Fruit fly (Drosophila melanogaster) whole organism, embryonic: ENCODE data around the gene Hip14.

Experiments
- Ada2b ChIP-seq: fragments of 200-800 bp; sonication (Bioruptor generic); IDR thresholded peaks from 2 replicates; pipeline ENCODE4 v1.3.6; 2022; ENCODE audit warnings: missing biosample characterization, missing genetic modification characterization
- Atf6 ChIP-seq: fragments of 200-800 bp; sonication (Bioruptor generic); IDR thresholded peaks from 2 replicates; pipeline ENCODE4 v1.3.6; 2022; ENCODE audit warnings: missing biosample characterization, missing genetic modification characterization
- Blimp-1 ChIP-seq: fragments of 200-800 bp; sonication (Bioruptor generic); optimal IDR thresholded peaks from 3 replicates; lab custom pipeline; 2018; ENCODE audit warnings: missing biosample characterization, missing genetic modification characterization, mild to moderate bottlenecking, moderate library complexity, missing genetic modification reagents
- BtbVII ChIP-seq: fragments of 200-800 bp; sonication (Bioruptor generic); optimal IDR thresholded peaks from 3 replicates; lab custom pipeline; 2017; ENCODE audit warnings: missing biosample characterization, mild to moderate bottlenecking, missing genetic modification characterization
- Bteb2 ChIP-seq: fragments of 200-800 bp; sonication (Bioruptor generic); optimal IDR thresholded peaks from 2 replicates; lab custom pipeline; 2016; ENCODE audit warnings: missing biosample characterization, missing genetic modification characterization
- CG11085 ChIP-seq: fragments of 200-800 bp; sonication (Bioruptor generic); IDR thresholded peaks from 2 replicates; pipeline ENCODE4 v1.3.6; 2022; ENCODE audit warnings: missing biosample characterization, missing genetic modification characterization
- CG11093 ChIP-seq: fragments of 200-800 bp; sonication (Bioruptor generic); IDR thresholded peaks from 3 replicates; pipeline ENCODE4 v1.3.6; 2022; ENCODE audit warnings: missing biosample characterization, missing genetic modification characterization
- CG12071 ChIP-seq: fragments of 200-800 bp; sonication (Bioruptor generic); optimal IDR thresholded peaks from 3 replicates; lab custom pipeline; 2018; ENCODE audit warnings: missing biosample characterization, mild to moderate bottlenecking, missing genetic modification characterization
- CG12219 ChIP-seq: fragments of 200-800 bp; sonication (Bioruptor generic); optimal IDR thresholded peaks from 3 replicates; lab custom pipeline; 2018; ENCODE audit warnings: missing biosample characterization, mild to moderate bottlenecking, missing genetic modification characterization
- CG12299 ChIP-seq: fragments of 200-800 bp; sonication (Bioruptor generic); optimal IDR thresholded peaks from 2 replicates; lab custom pipeline; 2018; ENCODE audit warnings: missing biosample characterization, mild to moderate bottlenecking, missing genetic modification characterization
- CG13775 ChIP-seq: fragments of 200-800 bp; sonication (Bioruptor generic); optimal IDR thresholded peaks from 3 replicates; lab custom pipeline; 2017; ENCODE audit warnings: missing biosample characterization, mild to moderate bottlenecking, missing genetic modification characterization
- CG1529 ChIP-seq: fragments of 200-800 bp; sonication (Bioruptor generic); optimal IDR thresholded peaks from 3 replicates; lab custom pipeline; 2018; ENCODE audit warnings: missing biosample characterization, missing genetic modification characterization
- CG15696 ChIP-seq: fragments of 200-800 bp; sonication (Bioruptor generic); optimal IDR thresholded peaks from 2 replicates; lab custom pipeline; 2019; ENCODE audit warnings: missing biosample characterization, mild to moderate bottlenecking, missing genetic modification characterization, moderate library complexity
- CG17361 ChIP-seq: fragments of 200-800 bp; sonication (Bioruptor generic); IDR thresholded peaks from 3 replicates; pipeline ENCODE4 v1.3.6; 2022; ENCODE audit warnings: missing biosample characterization, missing genetic modification characterization
- CG33557 ChIP-seq: fragments of 200-800 bp; sonication (Bioruptor generic); optimal IDR thresholded peaks from 2 replicates; lab custom pipeline; 2019; ENCODE audit warnings: missing biosample characterization, mild to moderate bottlenecking, missing genetic modification characterization, moderate library complexity
- CG3407 ChIP-seq: fragments of 200-800 bp; sonication (Bioruptor generic); optimal IDR thresholded peaks from 2 replicates; lab custom pipeline; 2018; ENCODE audit warnings: missing biosample characterization, mild to moderate bottlenecking, missing genetic modification characterization
- CG4617 ChIP-seq: fragments of 200-800 bp; sonication (Bioruptor generic); optimal IDR thresholded peaks from 3 replicates; lab custom pipeline; 2016; ENCODE audit warnings: missing biosample characterization, missing genetic modification characterization, borderline replicate concordance
- CG4820 ChIP-seq: fragments of 200-800 bp; sonication (Bioruptor generic); optimal IDR thresholded peaks from 3 replicates; lab custom pipeline; 2016; ENCODE audit warnings: missing biosample characterization, missing genetic modification characterization
- CG6175 ChIP-seq: fragments of 200-800 bp; sonication (Bioruptor generic); IDR thresholded peaks from 3 replicates; pipeline ENCODE4 v1.3.6; 2022; ENCODE audit warnings: missing biosample characterization, missing genetic modification characterization
- CG9876 ChIP-seq: fragments of 200-800 bp; sonication (Bioruptor generic); optimal IDR thresholded peaks from 2 replicates; lab custom pipeline; 2016; ENCODE audit warnings: missing biosample characterization, missing genetic modification characterization
- Dp ChIP-seq: fragments of 200-800 bp; sonication (Bioruptor generic); optimal IDR thresholded peaks from 2 replicates; lab custom pipeline; 2018; ENCODE audit warnings: missing biosample characterization, mild to moderate bottlenecking, missing genetic modification characterization, moderate library complexity
- E2f1 ChIP-seq: fragments of 200-800 bp; sonication (Bioruptor generic); IDR thresholded peaks from 2 replicates; pipeline ENCODE4 v1.3.6; 2022; ENCODE audit warnings: missing biosample characterization, missing genetic modification characterization
- Eip74EF ChIP-seq, 2 experiments: fragments of 200-800 bp in 1 of 2; fragments of >200 bp in 1 of 2; sonication (Bioruptor generic) in 1 of 2; optimal IDR thresholded peaks; 2 replicates each; lab custom pipeline; 2017 to 2019; ENCODE audit warnings: missing biosample characterization in 2 of 2, missing genetic modification characterization in 2 of 2, mild to moderate bottlenecking in 1 of 2, moderate library complexity in 1 of 2
- Ets65A ChIP-seq: fragments of 200-800 bp; sonication (Bioruptor generic); peaks from one replicate; lab custom pipeline; 2016; ENCODE audit warnings: missing biosample characterization, missing genetic modification characterization
- GATAe ChIP-seq: fragments of 200-800 bp; sonication (Bioruptor generic); conservative IDR thresholded peaks from 2 replicates; pipeline ENCODE4 v1.3.6; 2022; ENCODE audit warnings: missing biosample characterization, missing genetic modification characterization
- HLH54F ChIP-seq: fragments of 200-800 bp; sonication (Bioruptor generic); optimal IDR thresholded peaks from 3 replicates; lab custom pipeline; 2016; ENCODE audit warnings: missing biosample characterization, missing genetic modification characterization
- Hr3 ChIP-seq: fragments of 200-800 bp; sonication (Bioruptor generic); optimal IDR thresholded peaks from 3 replicates; lab custom pipeline; 2016; ENCODE audit warnings: missing biosample characterization, missing genetic modification characterization
- NC2α ChIP-seq: fragments of 200-800 bp; sonication (Bioruptor generic); optimal IDR thresholded peaks from 2 replicates; lab custom pipeline; 2016; ENCODE audit warnings: missing biosample characterization, missing genetic modification characterization
- Sox102F ChIP-seq: fragments of 200-800 bp; sonication (Bioruptor generic); optimal IDR thresholded peaks from 2 replicates; lab custom pipeline; 2018; ENCODE audit warnings: missing biosample characterization, mild to moderate bottlenecking, missing genetic modification characterization, moderate library complexity
- Vsx1 ChIP-seq: fragments of 200-800 bp; sonication (Bioruptor generic); optimal IDR thresholded peaks from 2 replicates; lab custom pipeline; 2017; ENCODE audit warnings: missing biosample characterization, mild to moderate bottlenecking, missing genetic modification characterization, missing genetic modification reagents
- al ChIP-seq: fragments of 200-800 bp; sonication (Bioruptor generic); IDR thresholded peaks from 2 replicates; pipeline ENCODE4 v1.3.6; 2022; ENCODE audit warnings: missing biosample characterization, missing genetic modification characterization
- btn ChIP-seq: fragments of 200-800 bp; sonication (Bioruptor generic); optimal IDR thresholded peaks from 2 replicates; lab custom pipeline; 2016; ENCODE audit warnings: missing biosample characterization, missing genetic modification characterization
- chinmo ChIP-seq: fragments of 200-800 bp; sonication (Bioruptor generic); IDR thresholded peaks from 4 replicates; pipeline ENCODE4 v1.3.6; 2022; ENCODE audit warnings: missing biosample characterization, missing genetic modification characterization; ENCODE audit not compliant: partially characterized antibody
- ci ChIP-seq: fragments of 200-800 bp; sonication (Bioruptor generic); IDR thresholded peaks from 3 replicates; pipeline ENCODE4 v1.3.6; 2022; ENCODE audit warnings: missing biosample characterization, missing genetic modification characterization
- dmrt99B ChIP-seq: fragments of 200-800 bp; sonication (Bioruptor generic); optimal IDR thresholded peaks from 2 replicates; lab custom pipeline; 2018; ENCODE audit warnings: missing biosample characterization, mild to moderate bottlenecking, missing genetic modification characterization, moderate library complexity
- ems ChIP-seq: fragments of 200-800 bp; sonication (Bioruptor generic); optimal IDR thresholded peaks from 3 replicates; lab custom pipeline; 2016; ENCODE audit warnings: missing biosample characterization, missing genetic modification characterization
- en ChIP-seq: fragments of 200-800 bp; sonication (Bioruptor generic); optimal IDR thresholded peaks from 2 replicates; lab custom pipeline; 2016; ENCODE audit warnings: missing biosample characterization, missing genetic modification characterization
- exex ChIP-seq: fragments of 200-800 bp; sonication (Bioruptor generic); optimal IDR thresholded peaks from 4 replicates; lab custom pipeline; 2018; ENCODE audit warnings: missing biosample characterization, mild to moderate bottlenecking, missing genetic modification characterization, moderate library complexity
- gcm ChIP-seq: fragments of 200-800 bp; sonication (Bioruptor generic); optimal IDR thresholded peaks from 2 replicates; lab custom pipeline; 2019; ENCODE audit warnings: missing biosample characterization, mild to moderate bottlenecking, missing genetic modification characterization, moderate library complexity
- grau ChIP-seq: fragments of 200-800 bp; optimal IDR thresholded peaks from 3 replicates; lab custom pipeline; 2019; ENCODE audit warnings: missing biosample characterization, mild to moderate bottlenecking, missing genetic modification characterization, moderate library complexity
- hkb ChIP-seq, 2 experiments: fragments of 200-800 bp in 1 of 2; fragments of >200 bp in 1 of 2; sonication (Bioruptor generic) in 1 of 2; IDR thresholded peaks in 1 of 2; optimal IDR thresholded peaks in 1 of 2; 2 replicates each; pipeline versions ENCODE4 v1.3.6 to Lab custom; 2017 to 2022; ENCODE audit warnings: missing biosample characterization in 1 of 2, missing genetic modification characterization in 1 of 2
- lov ChIP-seq, 2 experiments: fragments of 200-800 bp in 1 of 2; fragments of >200 bp in 1 of 2; sonication (Bioruptor generic) in 1 of 2; IDR thresholded peaks in 1 of 2; optimal IDR thresholded peaks in 1 of 2; 2 replicates in 1 of 2; 3 replicates in 1 of 2; pipeline versions ENCODE4 v1.3.6 to Lab custom; 2017 to 2022; ENCODE audit warnings: missing biosample characterization in 1 of 2, missing genetic modification characterization in 1 of 2
- pho ChIP-seq: fragments of 200-800 bp; sonication (Bioruptor generic); optimal IDR thresholded peaks from 2 replicates; lab custom pipeline; 2016; ENCODE audit warnings: missing biosample characterization, missing genetic modification characterization
- phol ChIP-seq: fragments of 200-800 bp; sonication (Bioruptor generic); optimal IDR thresholded peaks from 3 replicates; lab custom pipeline; 2018; ENCODE audit warnings: missing biosample characterization, mild to moderate bottlenecking, missing genetic modification characterization, moderate library complexity
- seq ChIP-seq: fragments of 200-800 bp; sonication (Bioruptor generic); IDR thresholded peaks from 2 replicates; pipeline ENCODE4 v1.3.6; 2022; ENCODE audit warnings: missing biosample characterization, missing genetic modification characterization
- sqz ChIP-seq: fragments of 200-800 bp; sonication (Bioruptor generic); optimal IDR thresholded peaks from 3 replicates; lab custom pipeline; 2018; ENCODE audit warnings: missing biosample characterization, mild to moderate bottlenecking, missing genetic modification characterization
- twi ChIP-seq: fragments of 200-800 bp; optimal IDR thresholded peaks from 2 replicates; lab custom pipeline; 2019; ENCODE audit warnings: missing biosample characterization, mild to moderate bottlenecking, missing genetic modification characterization, moderate library complexity
- wek ChIP-seq: fragments of 200-800 bp; sonication (Bioruptor generic); optimal IDR thresholded peaks from 3 replicates; lab custom pipeline; 2018; ENCODE audit warnings: missing biosample characterization, mild to moderate bottlenecking, missing genetic modification characterization, moderate library complexity
- wor ChIP-seq: fragments of 200-800 bp; sonication (Bioruptor generic); IDR thresholded peaks from 2 replicates; pipeline ENCODE4 v1.3.6; 2022; ENCODE audit warnings: missing biosample characterization, missing genetic modification characterization

The Hip14 gene

dm6 chr3L:16021064-16021683 lies 33.1 kb downstream of the Hip14 start:
- no peak for TF ChIP-seq hkb (optimal IDR thresholded peaks at IDR 0.05; lab: Kevin White, UChicago)
- 0 out of 2 replicates have a peak, but pooled peaks have one; percentile 43 for TF ChIP-seq hkb (GFP tag; IDR thresholded peaks at IDR 0.05; lab: Robert Waterston, UW)
- TF ChIP-seq CG33557: peak; percentile 70
- peak; percentile 51 for TF ChIP-seq grau (tag; lab: Kevin White, UChicago)
- no peak for TF ChIP-seq wek
- TF ChIP-seq phol (tag; lab: Kevin White, UChicago): peak; percentile 76
- no peak for TF ChIP-seq CG12299
- TF ChIP-seq chinmo (GFP tag; lab: Robert Waterston, UW): no peak
- TF ChIP-seq Sox102F: peak; percentile 59
- TF ChIP-seq dmrt99B (tag; lab: Kevin White, UChicago): peak; percentile 59
- peak; percentile 57 for TF ChIP-seq Blimp-1 (GFP tag; lab: Kevin White, UChicago)
- no peak for TF ChIP-seq lov (optimal IDR thresholded peaks at IDR 0.05; lab: Kevin White, UChicago)
- peak; percentile 73; the same call in 1 of the 3 replicates for TF ChIP-seq lov (GFP tag; IDR thresholded peaks at IDR 0.05; lab: Robert Waterston, UW)
- TF ChIP-seq Bteb2 (GFP tag; lab: Kevin White, UChicago): no peak
- peak; percentile 2 for TF ChIP-seq sqz
- TF ChIP-seq CG6175 (GFP tag; lab: Robert Waterston, UW): no peak
- peak; percentile 14 for TF ChIP-seq HLH54F (GFP tag; lab: Kevin White, UChicago)
- TF ChIP-seq al (GFP tag; lab: Robert Waterston, UW): no peak
- peak; percentile 14 for TF ChIP-seq CG3407 (GFP tag; lab: Kevin White, UChicago)
- TF ChIP-seq en: no peak
- TF ChIP-seq CG4820 (GFP tag; lab: Kevin White, UChicago): peak; percentile 70
- peak; percentile 37 for TF ChIP-seq btn (GFP tag; lab: Kevin White, UChicago)
- no peak for TF ChIP-seq seq
- no peak for TF ChIP-seq CG11093 (GFP tag; lab: Robert Waterston, UW)
- TF ChIP-seq Dp (GFP tag; lab: Kevin White, UChicago): no peak
- no peak for TF ChIP-seq wor (GFP tag; lab: Robert Waterston, UW)
- TF ChIP-seq pho (GFP tag; lab: Kevin White, UChicago): no peak
- TF ChIP-seq ci (GFP tag; lab: Robert Waterston, UW): peak; percentile 73
- peak; percentile 39 for TF ChIP-seq CG12219
- peak; percentile 70 for TF ChIP-seq CG17361
- TF ChIP-seq NC2α (GFP tag; lab: Kevin White, UChicago): peak; percentile 3
- TF ChIP-seq Hr3 (GFP tag; lab: Kevin White, UChicago): peak; percentile 21
- TF ChIP-seq Ets65A (GFP tag; lab: Kevin White, UChicago): peak; percentile 94
- peak; percentile 22; the same call in 1 of the 2 replicates for TF ChIP-seq Ada2b (GFP tag; lab: Robert Waterston, UW)
- peak; percentile 20 for TF ChIP-seq CG4617 (GFP tag; lab: Kevin White, UChicago)
- peak; percentile 90 for TF ChIP-seq CG15696 (tag; lab: Kevin White, UChicago)
- TF ChIP-seq E2f1 (GFP tag; lab: Robert Waterston, UW): peak; percentile 42; the same call in 1 of the 2 replicates
- TF ChIP-seq CG1529 (GFP tag; lab: Kevin White, UChicago): no peak
- TF ChIP-seq exex (tag; lab: Kevin White, UChicago): no peak
- no peak for TF ChIP-seq Vsx1
- TF ChIP-seq twi: peak; percentile 55
- TF ChIP-seq CG12071 (GFP tag; lab: Kevin White, UChicago): no peak
- no peak for TF ChIP-seq GATAe
- TF ChIP-seq Eip74EF (GFP tag; optimal IDR thresholded peaks at IDR 0.05; lab: Kevin White, UChicago): no peak
- TF ChIP-seq Atf6 (GFP tag; lab: Robert Waterston, UW): no peak
- no peak for TF ChIP-seq CG11085 (GFP tag; lab: Robert Waterston, UW)
- TF ChIP-seq gcm (GFP tag; lab: Kevin White, UChicago): peak; percentile 50
- TF ChIP-seq CG9876 (GFP tag; lab: Kevin White, UChicago): peak; percentile 3
- no peak for TF ChIP-seq BtbVII
- TF ChIP-seq CG13775 (GFP tag; lab: Kevin White, UChicago): peak; percentile 51
- no peak for TF ChIP-seq ems (GFP tag; lab: Kevin White, UChicago)
